Fruit fly (Drosophila melanogaster) S2 (cell line): ENCODE measurements around the gene Dlip2.

Source experiments
- CG8478 ChIP-seq: fragments of >200 bp; optimal IDR thresholded peaks from 2 replicates; lab custom pipeline; 2018
- CTCF ChIP-seq, 2 experiments: fragments of >200 bp; optimal IDR thresholded peaks; 2 replicates each; lab custom pipeline; 2018

dm6 chr3R:4645457-4646082, at the start of gene Dlip2, which contains the start of gene rpk:
- TF ChIP-seq CG8478 (lab: Kevin White, UChicago) (no peak), CTCF (optimal IDR thresholded peaks at IDR 0.05; lab: Kevin White, UChicago) (no peak)
